Fruit fly (Drosophila melanogaster): ENCODE measurements around the gene st.

DNA sequence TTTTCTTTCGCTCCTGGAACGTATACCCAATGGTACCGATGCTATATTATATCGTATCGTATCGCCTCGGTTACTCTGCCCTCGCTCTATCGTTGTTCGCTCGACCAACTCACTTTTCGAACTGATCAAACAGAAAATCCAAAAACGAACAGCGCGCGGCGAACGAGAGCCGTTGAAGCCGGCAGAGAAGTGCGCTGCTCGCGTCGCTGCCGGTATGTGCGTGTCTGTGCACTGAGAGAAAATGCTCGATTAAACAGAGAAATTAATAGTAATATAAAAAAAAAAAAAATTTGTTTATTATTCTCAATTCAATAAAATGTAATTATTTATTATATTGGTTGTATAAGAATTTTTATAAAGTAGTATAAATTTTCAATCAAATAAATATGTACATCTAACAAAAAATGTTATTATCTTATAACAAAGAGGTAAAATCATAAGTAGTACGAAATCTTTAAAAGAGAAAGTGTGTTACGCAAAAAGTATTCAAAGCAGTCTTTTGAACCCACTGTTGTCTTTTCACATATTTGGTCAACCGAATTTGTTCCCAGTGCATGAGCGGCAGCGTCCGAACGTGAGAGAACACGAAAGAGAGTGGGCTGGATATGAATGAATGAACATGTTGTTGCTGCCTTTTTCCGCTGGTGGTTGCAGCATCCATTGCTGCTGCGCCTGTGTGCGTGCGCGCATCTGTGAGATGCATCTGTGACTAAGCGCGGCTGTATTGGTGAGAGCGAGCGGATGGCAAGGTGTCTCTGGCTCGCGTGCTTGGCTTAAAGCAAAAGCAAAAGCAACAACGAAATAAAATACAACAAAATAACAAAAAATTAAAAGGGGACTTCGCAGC lies 13.7 kb upstream of the st start, which contains the start of gene aos:
- TF ChIP-seq psq (optimal IDR thresholded peaks at IDR 0.05) = no peak
- TF ChIP-seq insv (optimal IDR thresholded peaks at IDR 0.05) = no peak
